Worm (Caenorhabditis elegans): ENCODE measurements around the gene F10B5.3.

ce11 chrII:8124867-8125266 is 25.0 kb downstream of the F10B5.3 start, which contains the start of gene ire-1:
- TF ChIP-seq nhr-28 (tag; optimal IDR thresholded peaks at IDR 0.05), result peak; percentile 49
- no peak for TF ChIP-seq nhr-237 (tag; optimal IDR thresholded peaks at IDR 0.05)
- TF ChIP-seq nhr-77 (tag; optimal IDR thresholded peaks at IDR 0.05), result no peak
- peak; percentile 42 for TF ChIP-seq hlh-30 (tag; optimal IDR thresholded peaks at IDR 0.05; ENCODE audit: insufficient read depth)
- TF ChIP-seq skn-1 (tag; optimal IDR thresholded peaks at IDR 0.05), result no peak
- no peak for TF ChIP-seq unc-39 (tag; optimal IDR thresholded peaks at IDR 0.05)
- TF ChIP-seq vab-7 (GFP tag; IDR thresholded peaks at IDR 0.05), result no peak
- TF ChIP-seq unc-62 (GFP tag; optimal IDR thresholded peaks at IDR 0.05 in 1 of 2), result no peak
- TF ChIP-seq unc-62 (tag; optimal IDR thresholded peaks at IDR 0.05), result no peak
- TF ChIP-seq ama-1 (optimal IDR thresholded peaks at IDR 0.05), result no peak
